Fruit fly (Drosophila melanogaster): ENCODE results near the gene CG14983.

Gene CG14983

DNA sequence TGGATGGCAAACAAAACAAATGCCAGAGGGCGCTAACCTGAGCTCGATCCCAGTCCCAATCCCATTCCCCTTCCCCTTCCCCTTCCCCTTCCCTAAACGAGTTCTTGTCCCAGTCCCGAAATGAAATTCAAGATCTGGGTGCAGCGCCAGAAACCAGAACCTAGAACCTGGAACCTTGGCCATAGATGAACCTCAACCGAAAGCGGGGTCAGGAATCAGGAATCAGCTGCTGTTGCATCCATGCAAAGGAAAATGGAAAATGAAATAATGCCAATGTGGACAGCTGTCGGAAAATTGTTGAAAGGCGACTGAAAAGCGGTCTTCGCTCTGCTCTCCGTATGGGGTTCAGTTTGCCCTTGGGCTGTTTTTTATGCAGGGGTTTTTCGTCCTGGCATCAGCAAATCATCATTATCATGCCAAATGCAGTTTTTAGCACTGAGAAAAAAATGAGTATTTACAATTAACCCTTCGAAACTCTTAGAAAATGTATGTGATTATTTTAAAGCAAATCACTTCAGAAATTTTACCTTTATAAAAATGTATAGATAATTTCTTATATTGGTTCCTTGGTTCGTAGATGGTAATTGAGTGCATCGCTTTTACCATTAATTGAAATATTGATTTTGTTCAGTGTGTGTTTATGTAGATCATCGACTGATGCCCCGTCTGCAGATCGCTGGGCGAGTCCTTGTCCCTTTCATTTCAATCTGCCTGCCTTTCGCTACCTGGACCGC is 28.7 kb upstream of the CG14983 start (continued):
- TF ChIP-seq lov (optimal IDR thresholded peaks at IDR 0.05) (no peak), lov (GFP tag; IDR thresholded peaks at IDR 0.05) (0 out of 3 replicates have a peak, but pooled peaks have one; percentile 14), jing (GFP tag; optimal IDR thresholded peaks at IDR 0.05) (no peak), CG7357 (GFP tag; IDR thresholded peaks at IDR 0.05) (no peak), ara (GFP tag; IDR thresholded peaks at IDR 0.05) (peak; percentile 53; the same call in 1 of the 2 replicates), CG32532 (GFP tag; IDR thresholded peaks at IDR 0.05) (no peak), CG9797 (GFP tag; optimal IDR thresholded peaks at IDR 0.05) (no peak), D (optimal IDR thresholded peaks at IDR 0.05) (no peak), D (GFP tag; optimal IDR thresholded peaks at IDR 0.05) (peak; percentile 14), trem (tag; optimal IDR thresholded peaks at IDR 0.05) (peak; percentile 58), kah (GFP tag; optimal IDR thresholded peaks at IDR 0.05) (no peak), Sry-β (GFP tag; optimal IDR thresholded peaks at IDR 0.05) (no peak), sima (GFP tag; optimal IDR thresholded peaks at IDR 0.05) (no peak), CG13287 (GFP tag; IDR thresholded peaks at IDR 0.05; ENCODE audit: partially characterized antibody) (no peak), MTF-1 (GFP tag; optimal IDR thresholded peaks at IDR 0.05; ENCODE audit: borderline replicate concordance) (no peak), CG12769 (tag; optimal IDR thresholded peaks at IDR 0.05) (no peak), Hey (tag; optimal IDR thresholded peaks at IDR 0.05) (no peak), CoRest (tag; optimal IDR thresholded peaks at IDR 0.05) (peak; percentile 8), CG43689 (GFP tag; IDR thresholded peaks at IDR 0.05) (no peak), CG5180 (GFP tag; optimal IDR thresholded peaks at IDR 0.05) (no peak), ap (GFP tag; IDR thresholded peaks at IDR 0.05) (no peak), gsb (GFP tag; IDR thresholded peaks at IDR 0.05) (no peak), H2.0 (GFP tag; IDR thresholded peaks at IDR 0.05) (no peak), CG5953 (GFP tag; IDR thresholded peaks at IDR 0.05) (no peak), Hmr (GFP tag; optimal IDR thresholded peaks at IDR 0.05) (no peak), fu2 (GFP tag; optimal IDR thresholded peaks at IDR 0.05) (no peak), CG8924 (tag; optimal IDR thresholded peaks at IDR 0.05) (peak; percentile 48), caup (GFP tag; optimal IDR thresholded peaks at IDR 0.05; ENCODE audit: severe bottlenecking) (no peak), H15 (GFP tag; IDR thresholded peaks at IDR 0.05) (no peak), dmrt99B (tag; optimal IDR thresholded peaks at IDR 0.05) (no peak), CG9817 (tag; optimal IDR thresholded peaks at IDR 0.05) (no peak), CG14860 (GFP tag; IDR thresholded peaks at IDR 0.05; ENCODE audit: partially characterized antibody) (no peak), CG4617 (GFP tag; optimal IDR thresholded peaks at IDR 0.05; ENCODE audit: borderline replicate concordance) (no peak), Ptx1 (GFP tag; IDR thresholded peaks at IDR 0.05) (no peak), gro (GFP tag; optimal IDR thresholded peaks at IDR 0.05) (no peak), CG6272 (GFP tag; IDR thresholded peaks at IDR 0.05) (no peak), row (GFP tag; IDR thresholded peaks at IDR 0.05) (peak; percentile 54), Hand (GFP tag; optimal IDR thresholded peaks at IDR 0.05) (no peak), Sox100B (GFP tag; optimal IDR thresholded peaks at IDR 0.05) (no peak), CG16815 (GFP tag; optimal IDR thresholded peaks at IDR 0.05) (peak; percentile 40), pb (GFP tag; optimal IDR thresholded peaks at IDR 0.05) (no peak), Adf1 (GFP tag; IDR thresholded peaks at IDR 0.05) (no peak), CG7786 (GFP tag; optimal IDR thresholded peaks at IDR 0.05) (no peak), Sry-δ (GFP tag; optimal IDR thresholded peaks at IDR 0.05) (no peak), pum (GFP tag; optimal IDR thresholded peaks at IDR 0.05) (no peak), bowl (GFP tag; IDR thresholded peaks at IDR 0.05) (no peak), chinmo (GFP tag; IDR thresholded peaks at IDR 0.05; ENCODE audit: partially characterized antibody) (no peak), Chrac-16 (GFP tag; optimal IDR thresholded peaks at IDR 0.05) (peak; percentile 26), CG15696 (tag; optimal IDR thresholded peaks at IDR 0.05) (peak; percentile 87), D19A (tag; optimal IDR thresholded peaks at IDR 0.05) (peak; percentile 51)
